Fruit fly (Drosophila melanogaster): Measurements from ENCODE around the gene CG3448.

DNA sequence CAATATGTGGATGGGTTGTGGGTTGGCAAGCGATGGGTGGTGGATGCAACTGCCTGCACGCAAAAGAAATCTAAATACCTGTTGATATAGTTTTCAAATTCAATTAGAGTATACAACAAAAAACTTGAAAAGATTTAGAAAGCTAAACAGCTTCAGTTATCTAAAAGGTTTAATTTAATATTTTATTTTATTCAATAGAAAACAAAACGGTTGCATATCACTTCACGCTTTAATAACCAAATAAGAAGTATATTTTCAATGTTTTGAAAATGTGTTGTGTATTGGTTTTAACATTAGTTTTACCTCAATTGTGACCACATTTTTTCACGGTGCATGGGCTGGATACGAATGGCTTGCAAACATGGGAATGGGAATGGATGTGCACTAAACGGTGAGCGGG, 38.3 kb upstream of the CG3448 start:
- TF ChIP-seq psq (optimal IDR thresholded peaks at IDR 0.05) (no peak), EcR (GFP tag; optimal IDR thresholded peaks at IDR 0.05) (no peak), usp (GFP tag; optimal IDR thresholded peaks at IDR 0.05) (no peak), pan (optimal IDR thresholded peaks at IDR 0.05) (no peak), CG8478 (optimal IDR thresholded peaks at IDR 0.05) (no peak), Dll (optimal IDR thresholded peaks at IDR 0.05) (no peak)
